Worm (Caenorhabditis elegans) whole organism, late embryonic: ENCODE data around the gene T12C9.7.

ENCODE experiments used
- C38D4.7 ChIP-seq: fragments of 200-800 bp; sonication (Bioruptor generic); optimal IDR thresholded peaks from 2 replicates; lab custom pipeline; 2018; ENCODE audit warnings: mild to moderate bottlenecking, missing genetic modification characterization, moderate library complexity, missing compliant biosample characterization
- K02D7.2 ChIP-seq: sonication (generic microtip); optimal IDR thresholded peaks from 2 replicates; lab custom pipeline; 2017; ENCODE audit warnings: mild to moderate bottlenecking, missing genetic modification characterization, missing compliant biosample characterization
- K09A11.1 ChIP-seq: sonication (generic microtip); optimal IDR thresholded peaks from 2 replicates; lab custom pipeline; 2017; ENCODE audit warnings: antibody characterized with exemption, mild to moderate bottlenecking, missing genetic modification characterization, missing compliant biosample characterization; ENCODE audit not compliant: insufficient read depth
- T23F11.4 ChIP-seq: fragments of 200-800 bp; sonication (Bioruptor generic); optimal IDR thresholded peaks from 2 replicates; lab custom pipeline; 2018; ENCODE audit warnings: mild to moderate bottlenecking, missing genetic modification characterization, missing compliant biosample characterization
- Y22D7AL.16 ChIP-seq: sonication (generic microtip); optimal IDR thresholded peaks from 2 replicates; lab custom pipeline; 2016; ENCODE audit warnings: missing genetic modification characterization, missing compliant biosample characterization
- ama-1 ChIP-seq: fragments of 150-350 bp; optimal IDR thresholded peaks from 2 replicates; lab custom pipeline; 2014
- ceh-18 ChIP-seq: sonication (generic microtip); optimal IDR thresholded peaks from 2 replicates; lab custom pipeline; 2016; ENCODE audit warnings: missing genetic modification characterization, missing compliant biosample characterization
- ceh-19 ChIP-seq: fragments of 200-800 bp; sonication (Bioruptor generic); optimal IDR thresholded peaks from 2 replicates; lab custom pipeline; 2018; ENCODE audit warnings: mild to moderate bottlenecking, missing genetic modification characterization, missing compliant biosample characterization
- ceh-22 ChIP-seq: sonication (generic microtip); optimal IDR thresholded peaks from 2 replicates; lab custom pipeline; 2017; ENCODE audit warnings: missing biosample characterization, missing genetic modification characterization
- ceh-24 ChIP-seq: sonication (generic microtip); optimal IDR thresholded peaks from 2 replicates; lab custom pipeline; 2016; ENCODE audit warnings: mild to moderate bottlenecking, missing genetic modification characterization, missing compliant biosample characterization
- ceh-30 ChIP-seq: fragments of 150-350 bp; optimal IDR thresholded peaks from 2 replicates; lab custom pipeline; 2014; ENCODE audit warnings: missing biosample characterization, missing genetic modification characterization
- elt-2 ChIP-seq: sonication (generic microtip); optimal IDR thresholded peaks from 2 replicates; lab custom pipeline; 2016; ENCODE audit warnings: missing genetic modification reagents, missing genetic modification characterization, missing compliant biosample characterization
- elt-4 ChIP-seq: sonication (generic microtip); optimal IDR thresholded peaks from 2 replicates; lab custom pipeline; 2016; ENCODE audit warnings: missing genetic modification characterization, missing compliant biosample characterization
- ets-4 ChIP-seq: sonication (generic microtip); optimal IDR thresholded peaks from 2 replicates; lab custom pipeline; 2016; ENCODE audit warnings: missing genetic modification characterization, missing compliant biosample characterization
- eyg-1 ChIP-seq: sonication (generic microtip); optimal IDR thresholded peaks from 2 replicates; lab custom pipeline; 2016; ENCODE audit warnings: missing genotype, missing genetic modification characterization, missing compliant biosample characterization
- fax-1 ChIP-seq: sonication (generic microtip); optimal IDR thresholded peaks from 2 replicates; lab custom pipeline; 2016; ENCODE audit warnings: missing genotype, missing genetic modification characterization, missing compliant biosample characterization
- fkh-10 ChIP-seq: fragments of 150-350 bp; optimal IDR thresholded peaks from 2 replicates; lab custom pipeline; 2014; ENCODE audit warnings: missing biosample characterization, missing genetic modification reagents, missing genetic modification characterization
- gmeb-2 ChIP-seq: sonication (generic microtip); optimal IDR thresholded peaks from 2 replicates; lab custom pipeline; 2016; ENCODE audit warnings: missing genetic modification characterization, inconsistent platforms, missing compliant biosample characterization
- hlh-15 ChIP-seq: sonication (generic microtip); optimal IDR thresholded peaks from 2 replicates; lab custom pipeline; 2016; ENCODE audit warnings: missing genetic modification characterization, missing compliant biosample characterization
- hlh-6 ChIP-seq: sonication (generic microtip); optimal IDR thresholded peaks from 2 replicates; lab custom pipeline; 2016; ENCODE audit warnings: missing genotype, missing genetic modification characterization, missing compliant biosample characterization
- hlh-8 ChIP-seq: sonication (generic microtip); optimal IDR thresholded peaks from 2 replicates; lab custom pipeline; 2016; ENCODE audit warnings: missing genotype, missing genetic modification characterization, missing compliant biosample characterization
- lim-6 ChIP-seq: sonication (generic microtip); optimal IDR thresholded peaks from 2 replicates; lab custom pipeline; 2016; ENCODE audit warnings: missing genetic modification characterization, missing compliant biosample characterization
- lin-11 ChIP-seq: fragments of 200-800 bp; sonication (Bioruptor generic); optimal IDR thresholded peaks from 2 replicates; lab custom pipeline; 2018; ENCODE audit warnings: mild to moderate bottlenecking, missing genetic modification characterization, missing compliant biosample characterization
- nfya-1 ChIP-seq: sonication (generic microtip); optimal IDR thresholded peaks from 2 replicates; lab custom pipeline; 2017; ENCODE audit warnings: missing genetic modification characterization, mild to moderate bottlenecking, missing compliant biosample characterization, antibody characterized with exemption, moderate library complexity
- nhr-11 ChIP-seq: fragments of 150-350 bp; optimal IDR thresholded peaks from 2 replicates; lab custom pipeline; 2014; ENCODE audit warnings: missing biosample characterization, missing genetic modification characterization
- nhr-232 ChIP-seq: sonication (generic microtip); optimal IDR thresholded peaks from 2 replicates; lab custom pipeline; 2016; ENCODE audit warnings: missing genetic modification characterization, missing compliant biosample characterization
- npax-4 ChIP-seq: sonication (generic microtip); optimal IDR thresholded peaks from 2 replicates; lab custom pipeline; 2016; ENCODE audit warnings: missing genetic modification characterization, missing compliant biosample characterization
- odd-2 ChIP-seq: sonication (generic microtip); optimal IDR thresholded peaks from 2 replicates; lab custom pipeline; 2017; ENCODE audit warnings: antibody characterized with exemption, mild to moderate bottlenecking, missing genetic modification characterization, missing compliant biosample characterization
- pat-9 ChIP-seq: fragments of 200-800 bp; sonication (Bioruptor generic); optimal IDR thresholded peaks from 2 replicates; lab custom pipeline; 2018; ENCODE audit warnings: mild to moderate bottlenecking, missing genetic modification characterization, moderate library complexity, missing compliant biosample characterization
- pax-1 ChIP-seq: fragments of 150-350 bp; optimal IDR thresholded peaks from 2 replicates; lab custom pipeline; 2014; ENCODE audit warnings: missing biosample characterization, missing genetic modification characterization
- pqm-1 ChIP-seq: sonication (generic microtip); optimal IDR thresholded peaks from 2 replicates; lab custom pipeline; 2016; ENCODE audit warnings: missing genetic modification characterization, missing compliant biosample characterization
- ref-2 ChIP-seq: sonication (generic microtip); optimal IDR thresholded peaks from 2 replicates; lab custom pipeline; 2016; ENCODE audit warnings: missing genetic modification characterization, missing compliant biosample characterization
- sox-2 ChIP-seq: fragments of 200-800 bp; sonication (Bioruptor generic); IDR thresholded peaks from 2 replicates; pipeline ENCODE4 v1.3.6; 2022; ENCODE audit warnings: missing genetic modification reagents, missing genetic modification characterization, missing compliant biosample characterization
- syd-9 ChIP-seq: sonication (generic microtip); optimal IDR thresholded peaks from 2 replicates; lab custom pipeline; 2016; ENCODE audit warnings: mild to moderate bottlenecking, missing genetic modification characterization, moderate library complexity, missing compliant biosample characterization
- ttx-3 ChIP-seq: sonication (generic microtip); optimal IDR thresholded peaks from 2 replicates; lab custom pipeline; 2016; ENCODE audit warnings: missing genetic modification reagents, missing genetic modification characterization, missing compliant biosample characterization
- unc-3 ChIP-seq, 2 experiments: fragments of 200-800 bp in 1 of 2; sonication (Bioruptor generic) in 1 of 2; sonication (generic microtip) in 1 of 2; conservative IDR thresholded peaks in 1 of 2; optimal IDR thresholded peaks in 1 of 2; 2 replicates each; pipeline versions ENCODE4 v1.3.6 to Lab custom; 2016 to 2022; ENCODE audit warnings: missing compliant biosample characterization in 2 of 2, missing genetic modification characterization in 2 of 2, missing genetic modification reagents in 1 of 2
- unc-42 ChIP-seq: sonication (generic microtip); optimal IDR thresholded peaks from 2 replicates; lab custom pipeline; 2016; ENCODE audit warnings: missing genotype, missing genetic modification characterization, missing compliant biosample characterization
- unc-55 ChIP-seq: sonication (generic microtip); optimal IDR thresholded peaks from 2 replicates; lab custom pipeline; 2017; ENCODE audit warnings: missing biosample characterization, missing genetic modification reagents, missing genetic modification characterization
- ztf-16 ChIP-seq: sonication (generic microtip); optimal IDR thresholded peaks from 2 replicates; lab custom pipeline; 2017; ENCODE audit warnings: missing genetic modification characterization, missing compliant biosample characterization

Gene T12C9.7

DNA sequence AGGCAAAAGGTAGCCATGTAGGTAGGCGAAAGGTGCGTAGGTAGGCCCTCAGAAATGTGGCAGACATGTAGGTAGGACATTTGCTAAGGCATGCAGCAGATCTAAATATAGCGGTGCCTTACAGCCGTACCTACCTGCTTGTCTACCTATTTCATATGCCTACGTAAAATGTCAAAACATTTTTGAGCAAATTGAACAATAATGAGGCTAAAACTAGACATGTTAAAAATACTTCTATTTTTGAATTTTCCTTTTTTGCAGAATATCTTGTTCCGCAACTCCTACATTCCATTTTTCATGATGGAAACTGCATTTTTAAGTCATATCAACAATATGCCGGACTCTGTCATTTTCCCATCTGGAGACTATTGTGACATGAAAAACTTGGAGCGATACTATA lies 26.5 kb downstream of the T12C9.7 start (continued):
- TF ChIP-seq ztf-16 (tag; lab: Kevin White, UChicago) (no peak), lin-11 (tag; lab: Kevin White, UChicago) (no peak), unc-3 (GFP tag; conservative IDR thresholded peaks at IDR 0.05; lab: Robert Waterston, UW) (no peak), unc-3 (tag; optimal IDR thresholded peaks at IDR 0.05; lab: Kevin White, UChicago) (no peak)
- TF ChIP-seq, all 69 proteins: peak for 0

DNA sequence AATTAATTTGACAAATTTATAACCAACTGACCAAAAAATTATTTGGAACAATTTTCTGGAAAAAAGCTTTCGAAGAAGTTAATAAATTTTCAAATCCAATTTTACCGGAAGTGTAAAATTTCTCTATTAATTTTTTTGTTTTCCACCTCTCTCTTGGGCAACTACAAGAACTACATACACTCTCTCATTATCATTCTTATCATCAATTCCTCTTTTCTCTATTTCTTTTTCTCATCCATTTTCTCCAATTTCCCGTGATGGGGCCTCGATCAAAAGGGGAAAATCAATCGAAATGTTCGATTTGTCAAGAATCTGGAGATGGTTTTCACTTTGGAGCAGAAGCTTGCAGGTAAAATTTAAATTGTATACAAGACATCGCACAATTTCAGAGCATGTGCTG lies 27.6 kb downstream of the T12C9.7 start, which contains the start of gene nhr-109:
nhr-109 (plus strand) TSS at position 222 of the 400 bp plus-strand sequence.
- TF ChIP-seq sox-2 (GFP tag; lab: Robert Waterston, UW) (no peak), ceh-18 (tag; lab: Kevin White, UChicago) (no peak), hlh-8 (tag; lab: Kevin White, UChicago) (no peak), syd-9 (tag; lab: Kevin White, UChicago) (no peak), unc-55 (GFP tag; lab: Kevin White, UChicago) (no peak), ref-2 (tag; lab: Kevin White, UChicago) (no peak), npax-4 (tag; lab: Kevin White, UChicago) (no peak), hlh-6 (tag; lab: Kevin White, UChicago) (no peak), nhr-232 (tag; lab: Kevin White, UChicago) (no peak), ets-4 (tag; lab: Kevin White, UChicago) (no peak), unc-42 (tag; lab: Kevin White, UChicago) (no peak), ceh-24 (tag; lab: Kevin White, UChicago) (no peak), Y22D7AL.16 (tag; lab: Kevin White, UChicago) (no peak), eyg-1 (no peak), C38D4.7 (GFP tag; lab: Kevin White, UChicago) (no peak), pax-1 (tag; lab: Kevin White, UChicago) (no peak), T23F11.4 (GFP tag; lab: Kevin White, UChicago) (no peak), gmeb-2 (tag; lab: Kevin White, UChicago) (no peak), K09A11.1 (tag; lab: Kevin White, UChicago) (no peak)
- TF ChIP-seq, all 69 proteins: peak for 0

- TF ChIP-seq fkh-10: no peak
Measured at ce11 chrII:4428121-4428520, 32.6 kb downstream of the T12C9.7 start.

DNA sequence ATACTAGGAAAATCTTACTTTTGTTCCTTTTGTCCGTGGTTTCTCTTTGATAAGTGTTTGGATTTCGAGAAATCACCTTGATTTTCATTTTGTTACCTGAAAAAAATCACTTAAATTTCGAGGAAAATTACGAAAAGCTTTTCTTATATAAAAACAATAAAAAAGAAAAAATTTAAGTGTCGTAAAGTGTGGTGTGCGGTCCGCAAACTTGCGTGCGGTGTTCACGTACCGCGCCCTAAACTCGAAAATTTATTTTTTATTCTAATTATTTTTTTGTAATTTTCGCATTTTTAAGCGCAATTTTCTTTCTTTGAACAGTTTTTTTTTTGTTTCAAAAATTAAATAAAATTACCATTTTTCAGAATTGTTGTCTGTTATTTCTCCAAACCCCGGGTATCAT lies 35.9 kb downstream of the T12C9.7 start, which contains the start of the genes dcaf-13 and toe-1:
dcaf-13 (minus strand) TSS at position 96 of the 400 bp plus-strand sequence.
toe-1 (plus strand) TSS at position 361 of the 400 bp plus-strand sequence.
- peak; percentile 8 for TF ChIP-seq elt-2 (tag; lab: Kevin White, UChicago)
- TF ChIP-seq nfya-1 (tag; lab: Kevin White, UChicago): no peak

ce11 chrII:4419956-4420355 lies 40.8 kb downstream of the T12C9.7 start, which contains the start of gene bpnt-1:
bpnt-1 (plus strand) TSS chrII:4420256.
- no peak for TF ChIP-seq unc-55 (GFP tag; lab: Kevin White, UChicago)
- no peak for TF ChIP-seq K09A11.1 (tag; lab: Kevin White, UChicago)
- TF ChIP-seq elt-4: no peak
- TF ChIP-seq ref-2 (tag; lab: Kevin White, UChicago): no peak
- TF ChIP-seq ceh-19: no peak

- no peak for TF ChIP-seq ceh-30 (tag; lab: Kevin White, UChicago)
- TF ChIP-seq lim-6: no peak
- no peak for TF ChIP-seq pqm-1 (tag; lab: Kevin White, UChicago)
- TF ChIP-seq ttx-3: no peak
- no peak for TF ChIP-seq elt-2 (tag; lab: Kevin White, UChicago)
- no peak for TF ChIP-seq nhr-11 (tag; lab: Kevin White, UChicago)
- no peak for TF ChIP-seq ref-2 (tag; lab: Kevin White, UChicago)
- TF ChIP-seq eyg-1: no peak
- no peak for TF ChIP-seq hlh-15 (tag; lab: Kevin White, UChicago)
- no peak for TF ChIP-seq pax-1 (tag; lab: Kevin White, UChicago)
- TF ChIP-seq pat-9 (tag; lab: Kevin White, UChicago): no peak
- no peak for TF ChIP-seq unc-3 (GFP tag; conservative IDR thresholded peaks at IDR 0.05; lab: Robert Waterston, UW)
- TF ChIP-seq unc-3 (tag; optimal IDR thresholded peaks at IDR 0.05; lab: Kevin White, UChicago): no peak
- TF ChIP-seq ama-1 (lab: Kevin White, UChicago): no peak
- TF ChIP-seq odd-2 (tag; lab: Kevin White, UChicago): no peak
- no peak for TF ChIP-seq fax-1 (tag; lab: Kevin White, UChicago)
- no peak for TF ChIP-seq ceh-22
- no peak for TF ChIP-seq C38D4.7 (GFP tag; lab: Kevin White, UChicago)
- no peak for TF ChIP-seq K02D7.2 (tag; lab: Kevin White, UChicago)
Measured at ce11 chrII:4417333-4417732, 43.4 kb downstream of the T12C9.7 start, which contains the start of gene sod-5. sod-5 (plus strand) TSS chrII:4417633.
